Fruit fly (Drosophila melanogaster): ENCODE results near the gene Slbp.

Gene Slbp

dm6 chr3R:29151621-29152092 lies 1.4 kb downstream of the Slbp start, which contains the start of gene eIF2D (continued):
- TF ChIP-seq CG18599 (GFP tag; optimal IDR thresholded peaks at IDR 0.05) = peak; percentile 75
- TF ChIP-seq Hmr (GFP tag; optimal IDR thresholded peaks at IDR 0.05) = peak; percentile 65
- TF ChIP-seq unpg (GFP tag; optimal IDR thresholded peaks at IDR 0.05) = no peak
- peak; percentile 55 for TF ChIP-seq lilli (GFP tag; optimal IDR thresholded peaks at IDR 0.05)
- TF ChIP-seq CG32772 (GFP tag; IDR thresholded peaks at IDR 0.05) = no peak
- TF ChIP-seq ato (GFP tag; IDR thresholded peaks at IDR 0.05; ENCODE audit: partially characterized antibody) = no peak
- no peak for TF ChIP-seq zf30C (GFP tag; optimal IDR thresholded peaks at IDR 0.05)
- no peak for TF ChIP-seq CTCF (GFP tag; optimal IDR thresholded peaks at IDR 0.05)
- TF ChIP-seq CG12104 (GFP tag; optimal IDR thresholded peaks at IDR 0.05) = peak; percentile 65
- no peak for TF ChIP-seq CG12942 (GFP tag; optimal IDR thresholded peaks at IDR 0.05)
- TF ChIP-seq schlank (tag; optimal IDR thresholded peaks at IDR 0.05) = no peak
- peak; percentile 66 for TF ChIP-seq CG15696 (tag; optimal IDR thresholded peaks at IDR 0.05)
- TF ChIP-seq nom (GFP tag; optimal IDR thresholded peaks at IDR 0.05) = peak; percentile 20
- no peak for TF ChIP-seq HLH4C (GFP tag; IDR thresholded peaks at IDR 0.05; ENCODE audit: partially characterized antibody)
- no peak for TF ChIP-seq CG12236 (GFP tag; optimal IDR thresholded peaks at IDR 0.05)
- TF ChIP-seq CG11093 (GFP tag; IDR thresholded peaks at IDR 0.05) = no peak
- TF ChIP-seq ci (GFP tag; IDR thresholded peaks at IDR 0.05) = peak; percentile 81; the same call in 2 of the 3 replicates
- TF ChIP-seq lmd (GFP tag; IDR thresholded peaks at IDR 0.05) = peak; percentile 40; the same call in 1 of the 2 replicates
- TF ChIP-seq CG17829 (tag; optimal IDR thresholded peaks at IDR 0.05) = peak; percentile 81
- TF ChIP-seq Atf6 (GFP tag; IDR thresholded peaks at IDR 0.05) = peak; percentile 74
- peak; percentile 50 for TF ChIP-seq CG16863 (GFP tag; optimal IDR thresholded peaks at IDR 0.05)
- peak; percentile 40 for TF ChIP-seq CrebB (tag; optimal IDR thresholded peaks at IDR 0.05)
- TF ChIP-seq caup (GFP tag; optimal IDR thresholded peaks at IDR 0.05; ENCODE audit: severe bottlenecking) = peak; percentile 68
- TF ChIP-seq CG10654 (GFP tag; optimal IDR thresholded peaks at IDR 0.05) = peak; percentile 28
- no peak for TF ChIP-seq cad (GFP tag; optimal IDR thresholded peaks at IDR 0.05)
- no peak for TF ChIP-seq Adf1 (GFP tag; IDR thresholded peaks at IDR 0.05)
- TF ChIP-seq CG17186 (GFP tag; optimal IDR thresholded peaks at IDR 0.05) = peak; percentile 12
- no peak for TF ChIP-seq tup (GFP tag; optimal IDR thresholded peaks at IDR 0.05)
- TF ChIP-seq tin (GFP tag; optimal IDR thresholded peaks at IDR 0.05) = peak; percentile 42
- TF ChIP-seq sima (GFP tag; optimal IDR thresholded peaks at IDR 0.05) = no peak
- peak; percentile 39; the same call in 1 of the 2 replicates for TF ChIP-seq CG14667 (GFP tag; IDR thresholded peaks at IDR 0.05)
- no peak for TF ChIP-seq Trl (optimal IDR thresholded peaks at IDR 0.05)
- TF ChIP-seq Trl (GFP tag; optimal IDR thresholded peaks at IDR 0.05) = peak; percentile 66
- peak; percentile 29 to 45 for TF ChIP-seq Pdp1 (GFP tag; optimal IDR thresholded peaks at IDR 0.05)
- TF ChIP-seq CG12744 (GFP tag; optimal IDR thresholded peaks at IDR 0.05) = peak; percentile 47
- TF ChIP-seq Sin3A (optimal IDR thresholded peaks at IDR 0.05) = peak; percentile 17
- peak; percentile 50 for TF ChIP-seq Chrac-16 (GFP tag; optimal IDR thresholded peaks at IDR 0.05)
- TF ChIP-seq Poxn (GFP tag; IDR thresholded peaks at IDR 0.05) = no peak
- no peak; the same call in 2 of the 3 replicates for TF ChIP-seq otp (GFP tag; IDR thresholded peaks at IDR 0.05)
- TF ChIP-seq fd102C (GFP tag; optimal IDR thresholded peaks at IDR 0.05) = no peak
- TF ChIP-seq ken (GFP tag; IDR thresholded peaks at IDR 0.05) = 0 out of 3 replicates have a peak, but pooled peaks have one; percentile 49
- peak; percentile 56; the same call in 2 of the 3 replicates for TF ChIP-seq zfh1 (GFP tag; IDR thresholded peaks at IDR 0.05)
- peak; percentile 69 for TF ChIP-seq nmo (GFP tag; optimal IDR thresholded peaks at IDR 0.05)
- peak; percentile 20 for TF ChIP-seq CG30020 (tag; optimal IDR thresholded peaks at IDR 0.05)
- peak; percentile 45 for TF ChIP-seq CG6272 (GFP tag; IDR thresholded peaks at IDR 0.05)
- TF ChIP-seq MBD-R2 (GFP tag; IDR thresholded peaks at IDR 0.05) = peak; percentile 78
- TF ChIP-seq CG34376 (GFP tag; optimal IDR thresholded peaks at IDR 0.05) = peak; percentile 46
- no peak for TF ChIP-seq Atf3 (GFP tag; optimal IDR thresholded peaks at IDR 0.05)
- TF ChIP-seq CG5245 (GFP tag; optimal IDR thresholded peaks at IDR 0.05) = peak; percentile 22
- TF ChIP-seq sug (tag; optimal IDR thresholded peaks at IDR 0.05) = peak; percentile 51
- TF ChIP-seq stc (GFP tag; IDR thresholded peaks at IDR 0.05) = peak; percentile 45; the same call in 1 of the 2 replicates
- peak; percentile 57; the same call in 1 of the 2 replicates for TF ChIP-seq Ada2b (GFP tag; IDR thresholded peaks at IDR 0.05)

Data from whole organism, embryonic.